Worm (Caenorhabditis elegans) whole organism, L1 larva: Measurements from ENCODE around the gene C53A3.4.
A peak's percentile ranks its signal among the peaks of the same experiment; 100 is the strongest.

ENCODE experiments used
- C34B4.2 ChIP-seq: sonication (generic microtip); optimal IDR thresholded peaks from 2 replicates; lab custom pipeline; 2017; ENCODE audit warnings: mild to moderate bottlenecking, missing genetic modification characterization, missing compliant biosample characterization
- aha-1 ChIP-seq: fragments of 150-350 bp; optimal IDR thresholded peaks from 2 replicates; lab custom pipeline; 2014; ENCODE audit warnings: missing biosample characterization, missing genetic modification characterization
- aly-2 ChIP-seq: fragments of 150-350 bp; optimal IDR thresholded peaks from 2 replicates; lab custom pipeline; 2014; ENCODE audit warnings: missing biosample characterization, missing genetic modification characterization
- ceh-63 ChIP-seq: fragments of 200-800 bp; sonication (Bioruptor generic); optimal IDR thresholded peaks from 2 replicates; lab custom pipeline; 2018; ENCODE audit warnings: mild to moderate bottlenecking, missing genetic modification characterization, missing compliant biosample characterization
- ceh-90 ChIP-seq: sonication (generic microtip); optimal IDR thresholded peaks from 2 replicates; lab custom pipeline; 2016; ENCODE audit warnings: missing genetic modification characterization, missing compliant biosample characterization
- ces-1 ChIP-seq: fragments of 150-350 bp; optimal IDR thresholded peaks from 2 replicates; lab custom pipeline; 2014; ENCODE audit warnings: missing biosample characterization, missing genetic modification reagents, missing genetic modification characterization
- dsc-1 ChIP-seq: sonication (generic microtip); optimal IDR thresholded peaks from 2 replicates; lab custom pipeline; 2016; ENCODE audit warnings: mild to moderate bottlenecking, missing genetic modification characterization, missing compliant biosample characterization
- efl-1 ChIP-seq, 4 experiments: fragments of 150-350 bp; optimal IDR thresholded peaks in 3 of 4; peaks in 1 of 4; 1 replicate in 1 of 4; 2 replicates in 3 of 4; lab custom pipeline; 2014; ENCODE audit warnings: missing biosample characterization in 2 of 4, missing genetic modification characterization in 2 of 4, missing genetic modification reagents in 2 of 4
- egl-13 ChIP-seq: sonication (generic microtip); optimal IDR thresholded peaks from 2 replicates; lab custom pipeline; 2016; ENCODE audit warnings: missing genotype, missing genetic modification reagents, missing genetic modification characterization, missing compliant biosample characterization
- egl-27 ChIP-seq, 2 experiments: fragments of 150-350 bp in 1 of 2; sonication (generic microtip); optimal IDR thresholded peaks; 3 replicates each; lab custom pipeline; 2017 to 2018; ENCODE audit warnings: missing biosample characterization in 2 of 2, missing genetic modification characterization in 2 of 2, missing genetic modification reagents in 2 of 2
- elt-2 ChIP-seq: sonication (generic microtip); optimal IDR thresholded peaks from 2 replicates; lab custom pipeline; 2016; ENCODE audit warnings: missing genetic modification characterization, mild to moderate bottlenecking, inconsistent platforms, missing compliant biosample characterization, missing genetic modification reagents
- elt-3 ChIP-seq, 6 experiments: fragments of 150-350 bp in 1 of 6; sonication (generic microtip); optimal IDR thresholded peaks; 2 replicates each; lab custom pipeline; 2017 to 2018; ENCODE audit warnings: missing biosample characterization in 6 of 6, missing genetic modification characterization in 6 of 6, inconsistent platforms in 1 of 6
- fkh-10 ChIP-seq: sonication (generic microtip); optimal IDR thresholded peaks from 2 replicates; lab custom pipeline; 2017; ENCODE audit warnings: missing biosample characterization, missing genetic modification reagents, missing genetic modification characterization
- fkh-4 ChIP-seq: sonication (generic microtip); optimal IDR thresholded peaks from 2 replicates; lab custom pipeline; 2016; ENCODE audit warnings: missing compliant biosample characterization, missing genetic modification characterization, borderline replicate concordance
- fkh-8 ChIP-seq: sonication (generic microtip); optimal IDR thresholded peaks from 2 replicates; lab custom pipeline; 2016; ENCODE audit warnings: mild to moderate bottlenecking, missing genetic modification characterization, missing compliant biosample characterization
- grh-1 ChIP-seq: fragments of 200-800 bp; sonication (Bioruptor generic); IDR thresholded peaks from 2 replicates; pipeline ENCODE4 v1.3.6; 2022; ENCODE audit warnings: missing genetic modification reagents, missing genetic modification characterization, missing compliant biosample characterization
- isw-1 ChIP-seq: fragments of 200-800 bp; sonication (Bioruptor generic); IDR thresholded peaks from 2 replicates; pipeline ENCODE4 v1.3.6; 2022; ENCODE audit warnings: missing genetic modification characterization, missing compliant biosample characterization
- lin-13 ChIP-seq: fragments of 150-350 bp; optimal IDR thresholded peaks from 2 replicates; lab custom pipeline; 2014; ENCODE audit warnings: missing biosample characterization, missing genetic modification reagents, missing genetic modification characterization
- lin-15B ChIP-seq: fragments of 150-350 bp; sonication (generic microtip); optimal IDR thresholded peaks from 3 replicates; lab custom pipeline; 2014; ENCODE audit warnings: missing biosample characterization, missing genetic modification characterization
- lin-35 ChIP-seq, 2 experiments: fragments of 150-350 bp; optimal IDR thresholded peaks; 2 replicates each; lab custom pipeline; 2014; ENCODE audit warnings: missing biosample characterization in 2 of 2, missing genetic modification characterization in 2 of 2, missing genetic modification reagents in 2 of 2
- lsy-2 ChIP-seq, 2 experiments: fragments of 150-350 bp; optimal IDR thresholded peaks; 2 replicates each; lab custom pipeline; 2014; ENCODE audit warnings: missing biosample characterization in 2 of 2, missing genetic modification characterization in 2 of 2
- mab-9 ChIP-seq: fragments of 200-800 bp; sonication (Bioruptor generic); IDR thresholded peaks from 2 replicates; pipeline ENCODE4 v1.3.6; 2022; ENCODE audit warnings: missing genetic modification reagents, missing genetic modification characterization, missing compliant biosample characterization
- mep-1 ChIP-seq: fragments of 150-350 bp; optimal IDR thresholded peaks from 2 replicates; lab custom pipeline; 2014; ENCODE audit warnings: missing biosample characterization, missing genetic modification characterization
- nhr-11 ChIP-seq: fragments of 150-350 bp; optimal IDR thresholded peaks from 2 replicates; lab custom pipeline; 2014; ENCODE audit warnings: missing biosample characterization, missing genetic modification characterization
- nhr-12 ChIP-seq: sonication (generic microtip); optimal IDR thresholded peaks from 2 replicates; lab custom pipeline; 2017; ENCODE audit warnings: missing biosample characterization, missing genetic modification characterization
- nhr-19 ChIP-seq: fragments of 200-800 bp; sonication (Bioruptor generic); conservative IDR thresholded peaks from 2 replicates; pipeline ENCODE4 v1.3.6; 2022; ENCODE audit warnings: missing genetic modification characterization, missing compliant biosample characterization
- nhr-237 ChIP-seq: fragments of 150-350 bp; optimal IDR thresholded peaks from 2 replicates; lab custom pipeline; 2014; ENCODE audit warnings: missing biosample characterization, missing genetic modification characterization
- nhr-47 ChIP-seq: sonication (generic microtip); optimal IDR thresholded peaks from 2 replicates; lab custom pipeline; 2016; ENCODE audit warnings: mild to moderate bottlenecking, missing genetic modification characterization, moderate library complexity, missing compliant biosample characterization
- nhr-71 ChIP-seq: sonication (generic microtip); optimal IDR thresholded peaks from 2 replicates; lab custom pipeline; 2016; ENCODE audit warnings: mild to moderate bottlenecking, missing genetic modification characterization, moderate library complexity, missing compliant biosample characterization
- nhr-76 ChIP-seq: sonication (generic microtip); optimal IDR thresholded peaks from 2 replicates; lab custom pipeline; 2017; ENCODE audit warnings: missing biosample characterization, missing genetic modification characterization
- pax-3 ChIP-seq: fragments of 200-800 bp; sonication (Bioruptor generic); optimal IDR thresholded peaks from 2 replicates; lab custom pipeline; 2018; ENCODE audit warnings: mild to moderate bottlenecking, missing genetic modification characterization, moderate library complexity, missing compliant biosample characterization
- pqm-1 ChIP-seq: sonication (generic microtip); optimal IDR thresholded peaks from 3 replicates; lab custom pipeline; 2017; ENCODE audit warnings: missing biosample characterization, missing genetic modification characterization
- skn-1 ChIP-seq: fragments of 150-350 bp; optimal IDR thresholded peaks from 2 replicates; lab custom pipeline; 2014; ENCODE audit warnings: missing biosample characterization, missing genetic modification characterization
- snpc-4 ChIP-seq: fragments of 150-350 bp; optimal IDR thresholded peaks from 2 replicates; lab custom pipeline; 2014; ENCODE audit warnings: missing biosample characterization, missing genetic modification characterization
- sox-4 ChIP-seq: sonication (generic microtip); optimal IDR thresholded peaks from 2 replicates; lab custom pipeline; 2016; ENCODE audit warnings: missing genetic modification characterization, missing compliant biosample characterization
- sup-37 ChIP-seq: fragments of 200-800 bp; sonication (Bioruptor generic); optimal IDR thresholded peaks from 2 replicates; lab custom pipeline; 2018; ENCODE audit warnings: mild to moderate bottlenecking, missing genetic modification characterization, missing compliant biosample characterization
- tbx-2 ChIP-seq: sonication (generic microtip); optimal IDR thresholded peaks from 2 replicates; lab custom pipeline; 2016; ENCODE audit warnings: missing genetic modification characterization, missing compliant biosample characterization
- unc-30 ChIP-seq: sonication (generic microtip); optimal IDR thresholded peaks from 2 replicates; lab custom pipeline; 2017; ENCODE audit warnings: missing biosample characterization, missing genetic modification characterization
- unc-86 ChIP-seq: sonication (generic microtip); optimal IDR thresholded peaks from 2 replicates; lab custom pipeline; 2016; ENCODE audit warnings: missing genetic modification characterization, missing compliant biosample characterization
- xbp-1 ChIP-seq: sonication (generic microtip); optimal IDR thresholded peaks from 2 replicates; lab custom pipeline; 2016; ENCODE audit warnings: missing genetic modification characterization, missing compliant biosample characterization
- zag-1 ChIP-seq: fragments of 150-350 bp; optimal IDR thresholded peaks from 2 replicates; lab custom pipeline; 2014; ENCODE audit warnings: missing biosample characterization, missing genetic modification characterization
- zip-4 ChIP-seq: fragments of 200-800 bp; sonication (Bioruptor generic); optimal IDR thresholded peaks from 2 replicates; lab custom pipeline; 2018; ENCODE audit warnings: mild to moderate bottlenecking, missing genetic modification characterization, moderate library complexity, missing compliant biosample characterization
- ztf-11 ChIP-seq, 2 experiments: sonication (generic microtip); optimal IDR thresholded peaks; 2 replicates each; lab custom pipeline; 2016 to 2017; ENCODE audit warnings: missing genetic modification characterization in 2 of 2, missing biosample characterization in 1 of 2, missing compliant biosample characterization in 1 of 2
- ztf-4 ChIP-seq: fragments of 150-350 bp; optimal IDR thresholded peaks from 2 replicates; lab custom pipeline; 2014; ENCODE audit warnings: missing biosample characterization, missing genetic modification characterization

C53A3.4 gene

DNA sequence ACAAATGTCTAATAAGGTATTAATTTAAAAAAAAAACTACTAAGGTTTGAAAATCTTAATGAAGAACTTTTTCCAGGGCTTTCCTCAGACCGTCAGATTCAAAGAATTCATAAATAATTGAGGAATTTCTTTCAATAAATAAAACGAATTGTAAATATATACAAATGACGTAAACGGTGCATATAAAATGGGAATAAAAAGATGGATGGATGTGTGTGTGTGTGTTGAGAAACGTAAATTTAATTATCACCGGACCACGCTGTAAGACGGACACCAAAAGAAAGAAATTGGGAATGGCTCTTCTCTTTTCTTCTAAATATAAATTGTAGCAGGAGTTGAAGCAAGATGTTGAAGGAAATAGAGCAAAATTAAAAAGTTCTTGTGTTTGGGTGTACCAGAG lies 12.4 kb downstream of the C53A3.4 start:
- peak; percentile 77 for TF ChIP-seq ceh-63 (GFP tag; lab: Kevin White, UChicago)
- no peak for TF ChIP-seq nhr-19
- TF ChIP-seq, all 84 proteins: peak for 1

DNA sequence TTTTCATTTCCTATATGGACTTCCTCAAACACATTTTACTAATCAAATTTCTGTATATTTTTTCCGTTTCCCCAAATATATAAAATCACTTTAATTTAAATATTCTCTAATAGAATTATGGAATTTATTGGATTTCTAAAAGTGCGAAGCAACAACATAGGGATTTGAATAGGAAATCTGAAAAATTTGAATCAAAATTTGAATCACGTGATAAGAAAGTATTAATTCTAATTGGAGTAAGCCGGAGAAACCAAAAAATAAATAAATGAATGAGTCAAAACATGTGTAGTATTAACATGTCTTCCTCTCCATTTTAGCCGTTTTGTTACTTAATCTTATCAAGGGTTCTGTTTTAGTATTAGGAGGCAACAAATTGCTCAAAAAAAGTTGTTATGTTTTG lies 17.4 kb downstream of the C53A3.4 start:
- TF ChIP-seq dsc-1 (peak; percentile 87), egl-13 (tag; lab: Kevin White, UChicago) (peak; percentile 55), nhr-47 (tag; lab: Kevin White, UChicago) (peak; percentile 22), isw-1 (no peak), fkh-8 (tag; lab: Kevin White, UChicago) (no peak), grh-1 (no peak), aha-1 (no peak), ztf-11 (tag; optimal IDR thresholded peaks at IDR 0.05; lab: Kevin White, UChicago) (no peak), ztf-4 (tag; lab: Kevin White, UChicago) (no peak)
- TF ChIP-seq, all 84 proteins: peak for 3

DNA sequence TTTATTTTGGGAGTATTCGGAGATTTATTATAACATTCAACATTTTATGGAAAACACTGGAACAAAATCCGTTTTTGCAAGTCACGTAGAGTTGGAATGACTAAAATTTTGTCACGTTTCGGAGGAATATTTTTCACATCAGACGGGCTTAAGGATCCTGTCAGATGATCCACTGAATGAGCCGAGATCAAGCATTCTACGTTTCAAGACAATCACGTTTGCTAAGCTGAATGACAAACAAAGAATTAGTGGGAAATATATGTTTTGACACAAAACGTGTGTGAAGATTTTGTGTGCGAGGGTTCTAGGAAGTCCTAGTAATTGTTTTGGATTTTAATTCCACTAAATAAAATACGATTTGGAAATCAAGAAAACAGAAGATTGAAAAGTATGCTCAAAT lies 19.2 kb downstream of the C53A3.4 start:
- TF ChIP-seq ces-1 (GFP tag; lab: Kevin White, UChicago), result no peak
- TF ChIP-seq sox-4 (tag; lab: Kevin White, UChicago), result peak; percentile 35
- TF ChIP-seq fkh-10 (GFP tag; lab: Kevin White, UChicago), result no peak
- TF ChIP-seq fkh-8 (tag; lab: Kevin White, UChicago), result peak; percentile 51
- no peak for TF ChIP-seq nhr-12 (tag; lab: Kevin White, UChicago)
- TF ChIP-seq efl-1 (optimal IDR thresholded peaks at IDR 0.05; lab: Kevin White, UChicago), result no peak
- peak in 1 of 2 experiments; percentile 87 for TF ChIP-seq efl-1 (GFP tag; optimal IDR thresholded peaks at IDR 0.05 in 1 of 2; lab: Kevin White, UChicago)
- no peak for TF ChIP-seq mep-1
- no peak for TF ChIP-seq grh-1
- no peak for TF ChIP-seq pqm-1
- no peak for TF ChIP-seq ztf-11 (tag; optimal IDR thresholded peaks at IDR 0.05; lab: Kevin White, UChicago)
- peak; percentile 34 for TF ChIP-seq nhr-71 (tag; lab: Kevin White, UChicago)
- TF ChIP-seq pax-3 (tag; lab: Kevin White, UChicago), result peak; percentile 29
- TF ChIP-seq zag-1, result no peak
- no peak for TF ChIP-seq C34B4.2 (tag; lab: Kevin White, UChicago)
- TF ChIP-seq xbp-1 (tag; lab: Kevin White, UChicago), result no peak
- no peak for TF ChIP-seq tbx-2 (tag; lab: Kevin White, UChicago)
- TF ChIP-seq nhr-76 (tag; lab: Kevin White, UChicago), result no peak
- TF ChIP-seq elt-3 (tag; optimal IDR thresholded peaks at IDR 0.05; lab: Kevin White, UChicago), result no peak
- no peak for TF ChIP-seq lsy-2 (tag; optimal IDR thresholded peaks at IDR 0.05; lab: Kevin White, UChicago)
- no peak for TF ChIP-seq ceh-90
- no peak for TF ChIP-seq lin-35 (GFP tag; optimal IDR thresholded peaks at IDR 0.05; lab: Kevin White, UChicago)
- no peak for TF ChIP-seq nhr-237
- TF ChIP-seq dsc-1, result peak; percentile 85
- TF ChIP-seq nhr-11 (tag; lab: Kevin White, UChicago), result no peak
- TF ChIP-seq lin-15B, result no peak
- peak; percentile 7 for TF ChIP-seq nhr-47 (tag; lab: Kevin White, UChicago)
- TF ChIP-seq zip-4 (GFP tag; lab: Kevin White, UChicago), result no peak
- no peak for TF ChIP-seq unc-30 (tag; lab: Kevin White, UChicago)

DNA sequence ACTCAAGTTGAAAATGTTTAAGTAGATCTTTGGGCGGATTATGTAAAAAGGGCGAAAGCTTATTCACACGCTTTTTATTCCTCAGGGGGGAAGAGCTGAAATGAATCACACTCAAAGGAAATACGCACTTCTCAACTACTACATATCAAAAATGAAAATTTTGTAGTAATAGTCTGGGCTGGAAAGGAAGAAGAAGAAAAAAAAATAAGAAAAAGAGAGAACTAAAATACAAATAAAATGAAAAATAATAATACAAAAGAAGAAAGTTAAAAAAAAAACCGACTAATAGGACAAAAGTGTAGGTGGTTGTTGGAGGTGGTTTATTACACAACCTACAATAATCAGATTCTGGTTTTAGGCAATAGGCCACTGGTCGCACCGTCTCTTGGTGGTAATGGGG lies 22.6 kb downstream of the C53A3.4 start, which contains the start of gene K09H11.6:
Gene K09H11.6 (minus strand): TSS at position 101 of the 400 bp plus-strand sequence.
- TF ChIP-seq ztf-4 (tag; lab: Kevin White, UChicago) (no peak), fkh-8 (tag; lab: Kevin White, UChicago) (no peak), aly-2 (tag; lab: Kevin White, UChicago) (no peak), mab-9 (GFP tag; lab: Robert Waterston, UW) (no peak), egl-27 (tag; optimal IDR thresholded peaks at IDR 0.05; lab: Kevin White, UChicago) (no peak), zip-4 (GFP tag; lab: Kevin White, UChicago) (no peak), skn-1 (tag; lab: Kevin White, UChicago) (no peak), C34B4.2 (tag; lab: Kevin White, UChicago) (no peak), elt-2 (tag; lab: Kevin White, UChicago) (no peak), sup-37 (GFP tag; lab: Kevin White, UChicago) (no peak), lin-13 (GFP tag; lab: Kevin White, UChicago) (no peak), unc-86 (tag; lab: Kevin White, UChicago) (no peak), sox-4 (tag; lab: Kevin White, UChicago) (no peak), snpc-4 (tag; lab: Kevin White, UChicago) (no peak), fkh-4 (tag; lab: Kevin White, UChicago) (no peak)
